Worm (Caenorhabditis elegans) whole organism, L3 larva: ENCODE measurements around the gene fbxa-190.
A peak's percentile ranks its signal among the peaks of the same experiment; 100 is the strongest.

Source experiments
- R02D3.7 ChIP-seq: fragments of 150-350 bp; optimal IDR thresholded peaks from 2 replicates; lab custom pipeline; 2014; ENCODE audit warnings: missing biosample characterization, missing genetic modification characterization
- aly-2 ChIP-seq: fragments of 150-350 bp; optimal IDR thresholded peaks from 2 replicates; lab custom pipeline; 2014; ENCODE audit warnings: missing biosample characterization, missing genetic modification characterization
- ceh-16 ChIP-seq: sonication (generic microtip); optimal IDR thresholded peaks from 2 replicates; lab custom pipeline; 2017; ENCODE audit warnings: missing biosample characterization, missing genetic modification characterization
- ceh-28 ChIP-seq: fragments of 150-350 bp; optimal IDR thresholded peaks from 2 replicates; lab custom pipeline; 2014; ENCODE audit warnings: missing biosample characterization, missing genetic modification reagents, missing genetic modification characterization
- ceh-82 ChIP-seq: fragments of 150-350 bp; optimal IDR thresholded peaks from 2 replicates; lab custom pipeline; 2014; ENCODE audit warnings: missing biosample characterization, missing genetic modification characterization
- ceh-9 ChIP-seq: sonication (generic microtip); optimal IDR thresholded peaks from 2 replicates; lab custom pipeline; 2018; ENCODE audit warnings: missing biosample characterization, missing genetic modification characterization
- daf-12 ChIP-seq: fragments of 150-350 bp; optimal IDR thresholded peaks from 2 replicates; lab custom pipeline; 2014; ENCODE audit warnings: missing biosample characterization, missing genetic modification reagents, missing genetic modification characterization
- egl-27 ChIP-seq: sonication (generic microtip); optimal IDR thresholded peaks from 4 replicates; lab custom pipeline; 2017; ENCODE audit warnings: missing biosample characterization, missing genetic modification reagents, missing genetic modification characterization
- egl-5 ChIP-seq: fragments of 150-350 bp; optimal IDR thresholded peaks from 2 replicates; lab custom pipeline; 2017; ENCODE audit warnings: missing biosample characterization, missing genetic modification reagents, missing genetic modification characterization, inconsistent platforms
- elt-1 ChIP-seq: fragments of 150-350 bp; optimal IDR thresholded peaks from 2 replicates; lab custom pipeline; 2014; ENCODE audit warnings: missing biosample characterization, missing genetic modification characterization
- elt-2 ChIP-seq: sonication (generic microtip); optimal IDR thresholded peaks from 2 replicates; lab custom pipeline; 2016; ENCODE audit warnings: missing genetic modification reagents, mild to moderate bottlenecking, missing genetic modification characterization, missing compliant biosample characterization
- elt-3 ChIP-seq, 3 experiments: fragments of 150-350 bp in 1 of 3; sonication (generic microtip) in 2 of 3; optimal IDR thresholded peaks; 2 replicates in 2 of 3; 4 replicates in 1 of 3; lab custom pipeline; 2014 to 2017; ENCODE audit warnings: missing biosample characterization in 3 of 3, missing genetic modification characterization in 3 of 3
- eor-1 ChIP-seq, 2 experiments: fragments of 150-350 bp; optimal IDR thresholded peaks; 2 replicates each; lab custom pipeline; 2014 to 2018; ENCODE audit warnings: missing biosample characterization in 2 of 2, missing genetic modification characterization in 2 of 2
- fkh-2 ChIP-seq: fragments of 150-350 bp; optimal IDR thresholded peaks from 2 replicates; lab custom pipeline; 2014; ENCODE audit warnings: missing biosample characterization, missing genetic modification reagents, missing genetic modification characterization
- hmg-11 ChIP-seq: sonication (generic microtip); optimal IDR thresholded peaks from 2 replicates; lab custom pipeline; 2016; ENCODE audit warnings: missing genetic modification characterization, missing compliant biosample characterization
- jun-1 ChIP-seq: fragments of 150-350 bp; optimal IDR thresholded peaks from 2 replicates; lab custom pipeline; 2014; ENCODE audit warnings: missing biosample characterization, missing genetic modification reagents, missing genetic modification characterization
- lin-15B ChIP-seq: fragments of 150-350 bp; optimal IDR thresholded peaks from 2 replicates; lab custom pipeline; 2014; ENCODE audit warnings: missing biosample characterization, missing genetic modification characterization
- lin-39 ChIP-seq: fragments of 150-350 bp; optimal IDR thresholded peaks from 2 replicates; lab custom pipeline; 2018; ENCODE audit warnings: missing biosample characterization, missing genetic modification reagents, missing genetic modification characterization
- lsy-12 ChIP-seq: sonication (generic microtip); optimal IDR thresholded peaks from 2 replicates; lab custom pipeline; 2016; ENCODE audit warnings: mild to moderate bottlenecking, missing genetic modification characterization, missing compliant biosample characterization
- mdl-1 ChIP-seq: fragments of 150-350 bp; optimal IDR thresholded peaks from 2 replicates; lab custom pipeline; 2014; ENCODE audit warnings: missing biosample characterization, missing genetic modification characterization
- nfya-1 ChIP-seq: sonication (generic microtip); optimal IDR thresholded peaks from 2 replicates; lab custom pipeline; 2017; ENCODE audit warnings: missing genetic modification characterization, mild to moderate bottlenecking, missing compliant biosample characterization, antibody characterized with exemption, moderate library complexity; ENCODE audit not compliant: insufficient read depth
- nhr-11 ChIP-seq: fragments of 150-350 bp; optimal IDR thresholded peaks from 2 replicates; lab custom pipeline; 2014; ENCODE audit warnings: missing biosample characterization, missing genetic modification characterization
- nhr-12 ChIP-seq: fragments of 150-350 bp; optimal IDR thresholded peaks from 2 replicates; lab custom pipeline; 2014; ENCODE audit warnings: missing biosample characterization, missing genetic modification characterization
- nhr-23 ChIP-seq: fragments of 150-350 bp; optimal IDR thresholded peaks from 2 replicates; lab custom pipeline; 2014; ENCODE audit warnings: missing biosample characterization, missing genetic modification reagents, missing genetic modification characterization
- nhr-237 ChIP-seq: fragments of 150-350 bp; optimal IDR thresholded peaks from 2 replicates; lab custom pipeline; 2014; ENCODE audit warnings: missing biosample characterization, missing genetic modification characterization
- nhr-25 ChIP-seq: sonication (generic microtip); optimal IDR thresholded peaks from 2 replicates; lab custom pipeline; 2017; ENCODE audit warnings: missing biosample characterization, missing genetic modification characterization
- nhr-28 ChIP-seq: fragments of 150-350 bp; optimal IDR thresholded peaks from 2 replicates; lab custom pipeline; 2014; ENCODE audit warnings: missing biosample characterization, missing genetic modification characterization
- nhr-43 ChIP-seq: sonication (generic microtip); optimal IDR thresholded peaks from 2 replicates; lab custom pipeline; 2016; ENCODE audit warnings: mild to moderate bottlenecking, missing genetic modification characterization, missing compliant biosample characterization; ENCODE audit not compliant: poor library complexity, severe bottlenecking
- nhr-67 ChIP-seq: fragments of 150-350 bp; optimal IDR thresholded peaks from 2 replicates; lab custom pipeline; 2014; ENCODE audit warnings: missing biosample characterization, missing genetic modification characterization
- nhr-76 ChIP-seq: fragments of 150-350 bp; sonication (generic microtip); optimal IDR thresholded peaks from 5 replicates; lab custom pipeline; 2014; ENCODE audit warnings: missing biosample characterization, missing genetic modification characterization
- nhr-77 ChIP-seq: fragments of 150-350 bp; optimal IDR thresholded peaks from 2 replicates; lab custom pipeline; 2014; ENCODE audit warnings: missing biosample characterization, missing genetic modification characterization
- pha-4 ChIP-seq: fragments of 150-350 bp; optimal IDR thresholded peaks from 2 replicates; lab custom pipeline; 2014; ENCODE audit warnings: missing biosample characterization, missing genetic modification reagents, missing genetic modification characterization
- pqm-1 ChIP-seq: fragments of 150-350 bp; optimal IDR thresholded peaks from 2 replicates; lab custom pipeline; 2017; ENCODE audit warnings: missing biosample characterization, missing genetic modification characterization, inconsistent platforms
- sea-2 ChIP-seq: fragments of 150-350 bp; sonication (generic microtip); optimal IDR thresholded peaks from 4 replicates; lab custom pipeline; 2014; ENCODE audit warnings: missing biosample characterization, missing genetic modification reagents, missing genetic modification characterization
- skn-1 ChIP-seq: fragments of 150-350 bp; optimal IDR thresholded peaks from 2 replicates; lab custom pipeline; 2014; ENCODE audit warnings: missing biosample characterization, missing genetic modification characterization
- snpc-4 ChIP-seq: fragments of 150-350 bp; optimal IDR thresholded peaks from 2 replicates; lab custom pipeline; 2014; ENCODE audit warnings: missing biosample characterization, missing genetic modification characterization
- tbx-2 ChIP-seq: sonication (generic microtip); optimal IDR thresholded peaks from 2 replicates; lab custom pipeline; 2016; ENCODE audit warnings: mild to moderate bottlenecking, missing genetic modification characterization, missing compliant biosample characterization
- unc-39 ChIP-seq: sonication (generic microtip); optimal IDR thresholded peaks from 4 replicates; lab custom pipeline; 2017; ENCODE audit warnings: missing biosample characterization, missing genetic modification characterization
- unc-62 ChIP-seq: fragments of 150-350 bp; sonication (generic microtip); optimal IDR thresholded peaks from 4 replicates; lab custom pipeline; 2014; ENCODE audit warnings: missing biosample characterization, missing genetic modification reagents, missing genetic modification characterization
- zag-1 ChIP-seq: fragments of 150-350 bp; optimal IDR thresholded peaks from 2 replicates; lab custom pipeline; 2014; ENCODE audit warnings: missing biosample characterization, missing genetic modification characterization
- ztf-11 ChIP-seq: fragments of 150-350 bp; optimal IDR thresholded peaks from 2 replicates; lab custom pipeline; 2014; ENCODE audit warnings: missing biosample characterization, missing genetic modification characterization

fbxa-190 gene

DNA sequence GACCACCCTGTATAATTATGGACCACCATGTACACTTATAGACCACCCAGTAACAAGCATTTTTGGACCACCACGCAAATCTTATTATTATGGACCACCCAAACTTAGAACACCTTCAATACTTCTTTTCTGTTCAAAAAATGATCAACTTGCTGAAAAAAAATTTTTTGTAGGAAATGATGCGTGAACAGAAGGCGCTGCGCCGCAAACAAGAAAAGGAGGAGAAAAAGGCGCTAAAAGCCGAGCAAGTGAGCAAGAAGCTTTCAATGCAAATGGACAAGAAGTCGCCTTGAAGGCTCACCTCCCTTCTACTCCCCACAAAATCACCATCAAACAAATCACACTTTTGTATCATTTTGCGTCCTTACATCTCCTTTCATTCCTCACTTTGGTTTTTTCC is 44.6 kb upstream of the fbxa-190 start:
- no peak for TF ChIP-seq pqm-1 (tag; lab: Kevin White, UChicago)
- no peak for TF ChIP-seq eor-1 (tag; optimal IDR thresholded peaks at IDR 0.05; lab: Kevin White, UChicago)
- TF ChIP-seq, all 47 proteins: peak for 0

DNA sequence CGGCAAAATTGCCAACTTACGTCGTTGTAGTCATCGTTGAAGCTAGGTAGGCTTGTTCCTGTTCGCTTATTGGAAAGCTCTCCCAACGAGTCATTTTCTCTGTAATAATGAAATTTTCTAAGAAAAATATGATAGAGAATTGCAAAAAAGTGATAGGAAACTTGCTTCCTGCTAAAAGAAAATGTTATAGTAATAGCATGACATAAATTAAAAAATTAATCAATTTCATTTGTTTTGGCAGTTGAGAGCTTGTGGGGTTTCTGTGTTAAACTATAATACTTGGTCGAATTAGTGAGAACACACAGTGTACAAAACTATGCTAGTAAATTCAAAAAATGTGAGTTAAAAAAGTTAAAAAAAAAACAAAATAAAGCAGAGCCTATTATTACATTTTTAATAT is 42.0 kb upstream of the fbxa-190 start, which contains the start of gene F21E9.2:
Gene F21E9.2, minus strand, starts transcription at position 101 of the 400 bp plus-strand sequence.
- TF ChIP-seq elt-3 (tag; optimal IDR thresholded peaks at IDR 0.05; lab: Kevin White, UChicago) (no peak), mdl-1 (tag; lab: Kevin White, UChicago) (no peak), egl-5 (tag; lab: Kevin White, UChicago) (no peak), sea-2 (GFP tag; lab: Kevin White, UChicago) (no peak), aly-2 (no peak)

DNA sequence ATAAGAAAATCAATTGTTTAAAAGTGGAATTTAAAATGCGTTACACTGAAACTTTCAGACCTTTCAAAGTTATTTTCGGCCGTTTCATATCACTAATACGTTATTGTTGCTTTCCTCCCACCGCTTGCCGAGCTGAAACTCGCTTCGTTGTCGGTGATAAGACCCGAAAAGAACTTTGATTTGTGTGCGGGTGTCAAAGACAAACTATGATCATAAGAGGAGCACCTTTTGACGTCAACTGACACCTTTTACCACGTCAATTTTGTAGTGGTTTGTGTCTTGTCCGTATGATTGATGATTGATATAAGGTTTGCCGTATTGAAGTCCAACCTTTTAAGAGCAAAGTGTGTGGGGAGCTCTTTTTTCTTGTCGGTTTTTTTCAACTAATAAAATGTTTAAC is 34.8 kb upstream of the fbxa-190 start, which contains the start of gene ttr-37:
Gene ttr-37, minus strand, starts transcription at position 167 of the 400 bp plus-strand sequence.
- TF ChIP-seq ceh-28 (tag; lab: Kevin White, UChicago) (no peak), nhr-12 (tag; lab: Kevin White, UChicago) (no peak), pqm-1 (tag; lab: Kevin White, UChicago) (peak; percentile 96), elt-2 (peak; percentile 97), pha-4 (tag; lab: Kevin White, UChicago) (peak; percentile 65), jun-1 (peak; percentile 29), nfya-1 (tag; lab: Kevin White, UChicago) (peak; percentile 6)

DNA sequence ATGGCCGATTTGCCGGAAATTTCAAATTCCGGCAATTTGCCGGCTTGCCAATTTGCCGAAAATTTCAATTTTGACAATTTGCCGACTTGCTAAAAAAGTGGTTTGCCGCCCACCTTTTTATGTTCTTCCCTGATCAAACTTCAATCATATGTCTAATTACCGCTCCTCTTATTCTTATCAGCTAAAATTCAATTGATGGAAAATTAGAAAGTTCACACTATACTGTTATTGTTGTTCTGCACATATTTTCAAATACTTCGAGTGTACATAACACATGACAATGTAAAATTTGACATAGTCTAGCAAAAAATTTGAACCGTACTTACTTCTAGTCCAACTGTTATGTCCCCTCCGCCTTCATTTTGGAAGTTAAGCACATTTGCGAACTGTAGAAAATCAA is 34.0 kb upstream of the fbxa-190 start:
- TF ChIP-seq pha-4 (tag; lab: Kevin White, UChicago) (peak; percentile 18), pqm-1 (tag; lab: Kevin White, UChicago) (peak; percentile 56), nhr-76 (tag; lab: Kevin White, UChicago) (no peak), ceh-9 (tag; lab: Kevin White, UChicago) (no peak), elt-2 (peak; percentile 58), R02D3.7 (no peak), lin-15B (tag; lab: Kevin White, UChicago) (no peak)

DNA sequence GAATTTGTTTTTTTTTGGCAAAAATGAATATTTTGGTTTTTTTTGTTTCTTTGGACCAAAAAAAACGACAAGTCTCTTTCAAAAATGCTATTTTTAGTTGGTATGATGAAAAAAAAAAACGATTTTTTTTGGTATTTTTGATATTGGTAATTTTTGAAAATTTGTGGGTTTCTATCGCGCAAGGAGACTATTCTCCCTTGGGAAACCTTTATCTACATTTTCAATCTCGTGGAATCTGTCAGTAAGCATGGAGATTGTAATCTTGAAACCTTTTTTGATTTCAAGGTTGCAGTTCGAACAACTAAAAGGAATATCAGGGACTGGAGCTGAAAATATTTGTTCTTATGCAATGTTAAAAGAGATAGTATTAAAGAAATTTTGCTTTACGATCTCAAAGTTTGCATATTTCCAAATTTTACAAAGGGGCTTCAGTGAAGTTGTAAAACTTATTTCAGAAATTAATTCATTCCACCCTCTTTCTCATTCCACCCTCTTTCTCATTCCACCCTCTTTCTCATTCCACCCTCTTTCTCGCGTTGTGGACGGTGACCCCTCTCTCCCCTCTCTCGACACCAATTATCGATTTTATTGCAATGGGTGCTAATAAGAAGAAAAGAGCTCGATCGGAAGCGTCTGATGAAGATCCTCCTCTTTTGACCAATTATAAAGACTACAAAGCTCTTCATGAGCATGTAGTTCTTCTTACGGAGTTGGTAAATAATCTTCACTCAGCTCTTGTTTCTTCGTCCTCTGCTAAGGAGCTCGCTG is 32.7 kb upstream of the fbxa-190 start:
- TF ChIP-seq zag-1 (tag; lab: Kevin White, UChicago) (no peak), nhr-25 (tag; lab: Kevin White, UChicago) (peak; percentile 45), nhr-43 (tag; lab: Kevin White, UChicago) (peak; percentile 52), lin-15B (tag; lab: Kevin White, UChicago) (no peak), ceh-82 (tag; lab: Kevin White, UChicago) (no peak), egl-27 (tag; lab: Kevin White, UChicago) (no peak), aly-2 (no peak), lsy-12 (tag; lab: Kevin White, UChicago) (no peak), lin-39 (no peak), nhr-67 (tag; lab: Kevin White, UChicago) (no peak), eor-1 (tag; optimal IDR thresholded peaks at IDR 0.05; lab: Kevin White, UChicago) (no peak), nhr-11 (no peak), fkh-2 (no peak), egl-5 (tag; lab: Kevin White, UChicago) (no peak), snpc-4 (tag; lab: Kevin White, UChicago) (no peak), unc-39 (no peak), nfya-1 (tag; lab: Kevin White, UChicago) (no peak), pqm-1 (tag; lab: Kevin White, UChicago) (no peak), elt-2 (no peak), unc-62 (GFP tag; lab: Kevin White, UChicago) (no peak), tbx-2 (tag; lab: Kevin White, UChicago) (peak; percentile 9), mdl-1 (tag; lab: Kevin White, UChicago) (no peak), ceh-9 (tag; lab: Kevin White, UChicago) (no peak), nhr-12 (tag; lab: Kevin White, UChicago) (no peak), elt-1 (tag; lab: Kevin White, UChicago) (peak; percentile 91), ztf-11 (tag; lab: Kevin White, UChicago) (no peak), R02D3.7 (no peak), nhr-237 (tag; lab: Kevin White, UChicago) (no peak), nhr-28 (tag; lab: Kevin White, UChicago) (no peak), nhr-23 (tag; lab: Kevin White, UChicago) (peak; percentile 42), nhr-76 (tag; lab: Kevin White, UChicago) (no peak), skn-1 (tag; lab: Kevin White, UChicago) (no peak), nhr-77 (tag; lab: Kevin White, UChicago) (no peak), hmg-11 (tag; lab: Kevin White, UChicago) (peak; percentile 22), ceh-16 (tag; lab: Kevin White, UChicago) (no peak), elt-3 (tag; optimal IDR thresholded peaks at IDR 0.05; lab: Kevin White, UChicago) (no peak), daf-12 (no peak), pha-4 (tag; lab: Kevin White, UChicago) (peak; percentile 4)
